Worm (Caenorhabditis elegans) whole organism, young adult: ENCODE measurements around the gene fbxc-44.

Experiments
- F57C9.4 ChIP-seq: sonication (generic microtip); optimal IDR thresholded peaks from 2 replicates; lab custom pipeline; 2017; ENCODE audit warnings: mild to moderate bottlenecking, missing genetic modification characterization, missing compliant biosample characterization
- ZK185.1 ChIP-seq: sonication (generic microtip); optimal IDR thresholded peaks from 2 replicates; lab custom pipeline; 2016; ENCODE audit warnings: mild to moderate bottlenecking, missing genetic modification characterization, missing compliant biosample characterization; ENCODE audit not compliant: poor library complexity, severe bottlenecking
- ama-1 ChIP-seq, 3 experiments: fragments of 150-350 bp in 1 of 3; sonication (generic microtip) in 2 of 3; optimal IDR thresholded peaks; 2 replicates each; lab custom pipeline; 2014 to 2018; ENCODE audit warnings: missing biosample characterization in 2 of 3, missing genetic modification characterization in 2 of 3, missing genetic modification reagents in 2 of 3
- attf-3 ChIP-seq: fragments of 200-800 bp; sonication (Bioruptor generic); conservative IDR thresholded peaks from 2 replicates; pipeline ENCODE4 v1.3.6; 2022; ENCODE audit warnings: missing genetic modification reagents, missing genetic modification characterization, missing compliant biosample characterization
- die-1 ChIP-seq: sonication (generic microtip); optimal IDR thresholded peaks from 2 replicates; lab custom pipeline; 2016; ENCODE audit warnings: missing genotype, mild to moderate bottlenecking, missing genetic modification characterization, missing compliant biosample characterization
- hlh-26 ChIP-seq: fragments of 200-800 bp; sonication (Bioruptor generic); conservative IDR thresholded peaks from 2 replicates; pipeline ENCODE4 v1.3.6; 2022; ENCODE audit warnings: missing genetic modification reagents, missing genetic modification characterization, missing compliant biosample characterization
- let-526 ChIP-seq: fragments of 200-800 bp; sonication (Bioruptor generic); IDR thresholded peaks from 2 replicates; pipeline ENCODE4 v1.3.6; 2022; ENCODE audit warnings: missing genetic modification reagents, missing genetic modification characterization, missing compliant biosample characterization
- lin-54 ChIP-seq: fragments of 200-800 bp; sonication (Bioruptor generic); optimal IDR thresholded peaks from 2 replicates; lab custom pipeline; 2018; ENCODE audit warnings: mild to moderate bottlenecking, missing genetic modification characterization, missing compliant biosample characterization
- nhr-90 ChIP-seq: sonication (generic microtip); optimal IDR thresholded peaks from 2 replicates; lab custom pipeline; 2016; ENCODE audit warnings: missing genotype, mild to moderate bottlenecking, missing genetic modification characterization, missing compliant biosample characterization
- unc-130 ChIP-seq: sonication (generic microtip); optimal IDR thresholded peaks from 2 replicates; lab custom pipeline; 2016; ENCODE audit warnings: missing genetic modification reagents, missing genetic modification characterization, missing compliant biosample characterization
- zfh-2 ChIP-seq: fragments of 200-800 bp; sonication (Bioruptor generic); conservative IDR thresholded peaks from 2 replicates; pipeline ENCODE4 v1.3.6; 2022; ENCODE audit warnings: missing genetic modification reagents, missing genetic modification characterization, missing compliant biosample characterization

ce11 chrII:4230816-4231435, 6.6 kb downstream of the fbxc-44 start, which contains the start of gene C16A11.10:
- TF ChIP-seq zfh-2 (GFP tag; lab: Robert Waterston, UW) (no peak), lin-54 (GFP tag; lab: Kevin White, UChicago) (peak; percentile 8), nhr-90 (tag; lab: Kevin White, UChicago) (no peak), hlh-26 (GFP tag; lab: Robert Waterston, UW) (no peak), ZK185.1 (tag; lab: Kevin White, UChicago) (no peak), let-526 (GFP tag; lab: Robert Waterston, UW) (no peak), F57C9.4 (tag; lab: Kevin White, UChicago) (no peak), ama-1 (optimal IDR thresholded peaks at IDR 0.05; lab: Kevin White, UChicago) (no peak), ama-1 (GFP tag; optimal IDR thresholded peaks at IDR 0.05; lab: Kevin White, UChicago) (no peak), attf-3 (GFP tag; lab: Robert Waterston, UW) (no peak), die-1 (tag; lab: Kevin White, UChicago) (no peak), unc-130 (no peak)
